Worm (Caenorhabditis elegans) whole organism, midembryonic: ENCODE measurements around the gene Y53C12A.8.

ENCODE experiments used
- ref-1 ChIP-seq: fragments of 200-800 bp; sonication (Bioruptor generic); conservative IDR thresholded peaks from 2 replicates; pipeline ENCODE4 v1.3.6; 2022; ENCODE audit warnings: missing genetic modification reagents, missing genetic modification characterization, missing compliant biosample characterization
- ztf-29 ChIP-seq: fragments of 200-800 bp; sonication (Bioruptor generic); IDR thresholded peaks from 2 replicates; pipeline ENCODE4 v1.3.6; 2022; ENCODE audit warnings: missing genetic modification reagents, missing genetic modification characterization, missing compliant biosample characterization

- no peak for TF ChIP-seq ztf-29
- TF ChIP-seq ref-1 (GFP tag; lab: Robert Waterston, UW) = no peak
Measured at ce11 chrII:9677470-9677869, 22.8 kb downstream of the Y53C12A.8 start.
